Worm (Caenorhabditis elegans) whole organism, L4 larva: ENCODE data around the gene Y67H2A.2.

Experiments
- lin-13 ChIP-seq: fragments of 150-350 bp; optimal IDR thresholded peaks from 2 replicates; lab custom pipeline; 2014; ENCODE audit warnings: missing biosample characterization, missing genetic modification reagents, missing genetic modification characterization
- mxl-2 ChIP-seq: fragments of 200-800 bp; sonication (Bioruptor generic); conservative IDR thresholded peaks from 2 replicates; pipeline ENCODE4 v1.3.6; 2022; ENCODE audit warnings: missing genetic modification reagents, missing genetic modification characterization, missing compliant biosample characterization

DNA sequence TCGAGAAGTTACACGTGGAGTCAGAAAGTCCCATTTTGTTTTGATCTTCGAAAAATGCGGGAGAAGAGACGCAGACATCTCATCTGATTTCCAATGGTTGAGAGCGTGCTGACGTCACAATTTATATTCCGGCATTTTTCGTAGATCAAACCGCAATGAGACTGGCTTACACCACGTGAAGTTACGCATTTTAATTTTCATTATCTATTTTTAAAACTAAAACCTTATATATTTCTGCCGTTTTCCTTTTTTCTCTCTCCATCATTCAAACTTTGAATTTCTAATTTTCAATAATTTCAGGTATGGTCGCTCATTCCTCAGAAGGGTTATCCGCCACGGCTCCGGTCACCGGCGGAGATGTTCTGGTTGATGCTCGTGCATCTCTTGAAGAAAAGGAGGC lies 17.7 kb upstream of the Y67H2A.2 start, which contains the start of gene fat-1:
- no peak for TF ChIP-seq mxl-2
- TF ChIP-seq lin-13 (GFP tag; lab: Kevin White, UChicago) = no peak
